Worm (Caenorhabditis elegans): ENCODE measurements around the gene sptl-2.

The sptl-2 gene

ce11 chrV:8027429-8028142, 10.6 kb downstream of the sptl-2 start:
- TF ChIP-seq ceh-8 (GFP tag; optimal IDR thresholded peaks at IDR 0.05) (no peak), hpl-2 (GFP tag; optimal IDR thresholded peaks at IDR 0.05) (no peak), nhr-85 (tag) (peak; percentile 90), elt-2 (tag; optimal IDR thresholded peaks at IDR 0.05) (no peak), lsy-2 (tag; optimal IDR thresholded peaks at IDR 0.05) (peak in 1 of 2 experiments; percentile 53), aha-1 (tag; optimal IDR thresholded peaks at IDR 0.05) (no peak), C34B4.2 (tag; optimal IDR thresholded peaks at IDR 0.05) (no peak), grh-1 (GFP tag; IDR thresholded peaks at IDR 0.05) (peak; percentile 74), irx-1 (tag; optimal IDR thresholded peaks at IDR 0.05) (no peak), unc-86 (tag; optimal IDR thresholded peaks at IDR 0.05) (no peak), nhr-71 (tag; optimal IDR thresholded peaks at IDR 0.05) (peak; percentile 21), lin-13 (GFP tag; optimal IDR thresholded peaks at IDR 0.05) (no peak), blmp-1 (tag; optimal IDR thresholded peaks at IDR 0.05) (peak; percentile 82), nhr-20 (tag; optimal IDR thresholded peaks at IDR 0.05) (peak; percentile 56), elt-3 (tag; optimal IDR thresholded peaks at IDR 0.05) (peak in 5 of 6 experiments; percentile 9 to 82 (median 30)), C16A3.4 (tag; optimal IDR thresholded peaks at IDR 0.05) (no peak), F16B12.6 (tag; optimal IDR thresholded peaks at IDR 0.05) (no peak), tlp-1 (tag; optimal IDR thresholded peaks at IDR 0.05) (no peak), ceh-63 (GFP tag; optimal IDR thresholded peaks at IDR 0.05) (no peak), efl-1 (optimal IDR thresholded peaks at IDR 0.05) (no peak), efl-1 (GFP tag; optimal IDR thresholded peaks at IDR 0.05 in 1 of 2) (peak in 1 of 2 experiments; percentile 54), lin-35 (GFP tag; optimal IDR thresholded peaks at IDR 0.05) (peak in 1 of 2 experiments; percentile 9), dsc-1 (tag; optimal IDR thresholded peaks at IDR 0.05) (no peak), hlh-4 (tag; optimal IDR thresholded peaks at IDR 0.05) (no peak), fos-1 (tag; optimal IDR thresholded peaks at IDR 0.05) (no peak), lin-14 (GFP tag; optimal IDR thresholded peaks at IDR 0.05) (peak; percentile 62), snu-23 (GFP tag; optimal IDR thresholded peaks at IDR 0.05) (peak; percentile 43), dpl-1 (GFP tag; optimal IDR thresholded peaks at IDR 0.05) (no peak)

- TF ChIP-seq unc-98 (GFP tag; IDR thresholded peaks at IDR 0.05) = no peak
- TF ChIP-seq lsy-2 (tag; optimal IDR thresholded peaks at IDR 0.05) = peak in 1 of 2 experiments; percentile 7
Observed at ce11 chrV:8028825-8029489, 11.9 kb downstream of the sptl-2 start, which contains the start of gene oma-2. Gene oma-2, plus strand, starts transcription at chrV:8029439.

ce11 chrV:8031121-8031520, 14.1 kb downstream of the sptl-2 start, which contains the start of gene vars-1:
Gene vars-1, plus strand, starts transcription at chrV:8031411.
- no peak for TF ChIP-seq efl-3 (GFP tag; optimal IDR thresholded peaks at IDR 0.05)
- TF ChIP-seq skn-1 (tag; optimal IDR thresholded peaks at IDR 0.05) = peak; percentile 57
- no peak for TF ChIP-seq mab-9 (GFP tag; IDR thresholded peaks at IDR 0.05)
- TF ChIP-seq nhr-84 (tag; optimal IDR thresholded peaks at IDR 0.05) = no peak
- TF ChIP-seq dsc-1 (tag; optimal IDR thresholded peaks at IDR 0.05) = peak; percentile 51
- TF ChIP-seq nhr-237 (tag; optimal IDR thresholded peaks at IDR 0.05) = no peak
- TF ChIP-seq snu-23 (GFP tag; optimal IDR thresholded peaks at IDR 0.05) = peak; percentile 75
- TF ChIP-seq nhr-85 (tag) = peak; percentile 65
- peak; percentile 70 for TF ChIP-seq blmp-1 (tag; optimal IDR thresholded peaks at IDR 0.05)
- no peak for TF ChIP-seq zip-4 (GFP tag; optimal IDR thresholded peaks at IDR 0.05)
- peak; percentile 51 for TF ChIP-seq nhr-77 (tag; optimal IDR thresholded peaks at IDR 0.05)
- TF ChIP-seq nhr-19 (GFP tag; conservative IDR thresholded peaks at IDR 0.05) = peak; percentile 63
- peak; percentile 63 for TF ChIP-seq unc-130 (tag; optimal IDR thresholded peaks at IDR 0.05)
- no peak for TF ChIP-seq fkh-10 (GFP tag; optimal IDR thresholded peaks at IDR 0.05)
- peak; percentile 97 to 99 for TF ChIP-seq efl-1 (optimal IDR thresholded peaks at IDR 0.05)
- peak; percentile 97 to 100 for TF ChIP-seq efl-1 (GFP tag; optimal IDR thresholded peaks at IDR 0.05 in 1 of 2)
- peak; percentile 10 for TF ChIP-seq elt-2 (tag; optimal IDR thresholded peaks at IDR 0.05)
- TF ChIP-seq aly-2 (tag; optimal IDR thresholded peaks at IDR 0.05) = peak; percentile 0
- no peak for TF ChIP-seq unc-62 (GFP tag; optimal IDR thresholded peaks at IDR 0.05)
- no peak for TF ChIP-seq hlh-17 (GFP tag; optimal IDR thresholded peaks at IDR 0.05; ENCODE audit: borderline replicate concordance)
- peak; percentile 39 for TF ChIP-seq unc-86 (tag; optimal IDR thresholded peaks at IDR 0.05)
- no peak for TF ChIP-seq aha-1 (tag; optimal IDR thresholded peaks at IDR 0.05)
- TF ChIP-seq hpl-2 (GFP tag; optimal IDR thresholded peaks at IDR 0.05) = no peak
- TF ChIP-seq nhr-11 (tag; optimal IDR thresholded peaks at IDR 0.05) = no peak
- TF ChIP-seq mep-1 (tag; optimal IDR thresholded peaks at IDR 0.05) = no peak
- TF ChIP-seq fkh-8 (tag; optimal IDR thresholded peaks at IDR 0.05) = no peak
- TF ChIP-seq irx-1 (tag; optimal IDR thresholded peaks at IDR 0.05) = peak; percentile 48
- peak; percentile 18 for TF ChIP-seq fos-1 (tag; optimal IDR thresholded peaks at IDR 0.05)
- TF ChIP-seq lsy-2 (tag; optimal IDR thresholded peaks at IDR 0.05) = peak; percentile 74 to 84
- TF ChIP-seq nhr-90 (tag; optimal IDR thresholded peaks at IDR 0.05; ENCODE audit: poor library complexity) = peak; percentile 61
- TF ChIP-seq hlh-4 (tag; optimal IDR thresholded peaks at IDR 0.05) = no peak

Data from whole organism, L1 larva.